Fruit fly (Drosophila melanogaster) whole organism, embryonic: ENCODE data around the gene eIF3d1.
A peak's percentile ranks its signal among the peaks of the same experiment; 100 is the strongest.

Source experiments
- ATbp ChIP-seq: fragments of 200-800 bp; sonication (Bioruptor generic); optimal IDR thresholded peaks from 2 replicates; lab custom pipeline; 2017; ENCODE audit warnings: missing biosample characterization, mild to moderate bottlenecking, missing genetic modification characterization, missing genetic modification reagents
- Asciz ChIP-seq: fragments of 200-800 bp; sonication (Bioruptor generic); optimal IDR thresholded peaks from 2 replicates; lab custom pipeline; 2017; ENCODE audit warnings: missing biosample characterization, mild to moderate bottlenecking, missing genetic modification characterization, missing genetic modification reagents
- Blimp-1 ChIP-seq: fragments of 200-800 bp; sonication (Bioruptor generic); optimal IDR thresholded peaks from 3 replicates; lab custom pipeline; 2018; ENCODE audit warnings: missing biosample characterization, missing genetic modification characterization, mild to moderate bottlenecking, moderate library complexity, missing genetic modification reagents
- BtbVII ChIP-seq: fragments of 200-800 bp; sonication (Bioruptor generic); optimal IDR thresholded peaks from 3 replicates; lab custom pipeline; 2017; ENCODE audit warnings: missing biosample characterization, mild to moderate bottlenecking, missing genetic modification characterization
- CG10209 ChIP-seq: fragments of 200-800 bp; sonication (Bioruptor generic); optimal IDR thresholded peaks from 3 replicates; lab custom pipeline; 2017; ENCODE audit warnings: missing biosample characterization, mild to moderate bottlenecking, missing genetic modification characterization, missing genetic modification reagents
- CG10654 ChIP-seq: fragments of 200-800 bp; sonication (Bioruptor generic); optimal IDR thresholded peaks from 2 replicates; lab custom pipeline; 2016; ENCODE audit warnings: missing biosample characterization, missing genetic modification characterization
- CG12744 ChIP-seq: fragments of 200-800 bp; sonication (Bioruptor generic); optimal IDR thresholded peaks from 2 replicates; lab custom pipeline; 2016; ENCODE audit warnings: missing biosample characterization, missing genetic modification characterization
- CG13894 ChIP-seq: fragments of 200-800 bp; sonication (Bioruptor generic); optimal IDR thresholded peaks from 3 replicates; lab custom pipeline; 2018; ENCODE audit warnings: missing biosample characterization, mild to moderate bottlenecking, missing genetic modification characterization, moderate library complexity
- CG15269 ChIP-seq: fragments of 200-800 bp; sonication (Bioruptor generic); optimal IDR thresholded peaks from 2 replicates; lab custom pipeline; 2018; ENCODE audit warnings: missing biosample characterization, mild to moderate bottlenecking, missing genetic modification characterization, moderate library complexity
- CG1603 ChIP-seq: fragments of 200-800 bp; sonication (Bioruptor generic); optimal IDR thresholded peaks from 2 replicates; lab custom pipeline; 2019; ENCODE audit warnings: missing biosample characterization, mild to moderate bottlenecking, missing genetic modification characterization, moderate library complexity
- CG17361 ChIP-seq: fragments of 200-800 bp; sonication (Bioruptor generic); IDR thresholded peaks from 3 replicates; pipeline ENCODE4 v1.3.6; 2022; ENCODE audit warnings: missing biosample characterization, missing genetic modification characterization
- CG18011 ChIP-seq: fragments of 200-800 bp; sonication (Bioruptor generic); optimal IDR thresholded peaks from 2 replicates; lab custom pipeline; 2017; ENCODE audit warnings: missing biosample characterization, missing genetic modification characterization, mild to moderate bottlenecking, moderate library complexity, missing genotype
- CG2678 ChIP-seq: fragments of 200-800 bp; sonication (Bioruptor generic); optimal IDR thresholded peaks from 3 replicates; lab custom pipeline; 2019; ENCODE audit warnings: missing biosample characterization, mild to moderate bottlenecking, missing genetic modification characterization, moderate library complexity
- CG3065 ChIP-seq: fragments of 200-800 bp; sonication (Bioruptor generic); optimal IDR thresholded peaks from 2 replicates; lab custom pipeline; 2016; ENCODE audit warnings: missing biosample characterization, missing genetic modification characterization
- CG32772 ChIP-seq: fragments of 200-800 bp; sonication (Bioruptor generic); IDR thresholded peaks from 2 replicates; pipeline ENCODE4 v1.3.6; 2022; ENCODE audit warnings: missing biosample characterization, missing genetic modification characterization
- CG34376 ChIP-seq: fragments of 200-800 bp; sonication (Bioruptor generic); optimal IDR thresholded peaks from 2 replicates; lab custom pipeline; 2018; ENCODE audit warnings: missing biosample characterization, mild to moderate bottlenecking, missing genetic modification characterization
- CG4854 ChIP-seq: fragments of 200-800 bp; sonication (Bioruptor generic); optimal IDR thresholded peaks from 2 replicates; lab custom pipeline; 2016; ENCODE audit warnings: missing biosample characterization, missing genetic modification characterization, inconsistent platforms
- CG5180 ChIP-seq: fragments of 200-800 bp; sonication (Bioruptor generic); optimal IDR thresholded peaks from 3 replicates; lab custom pipeline; 2017; ENCODE audit warnings: missing biosample characterization, missing genetic modification characterization, mild to moderate bottlenecking, moderate library complexity, missing genetic modification reagents
- CG8281 ChIP-seq: fragments of 200-800 bp; sonication (Bioruptor generic); optimal IDR thresholded peaks from 2 replicates; lab custom pipeline; 2018; ENCODE audit warnings: missing biosample characterization, mild to moderate bottlenecking, missing genetic modification characterization, moderate library complexity
- CG8924 ChIP-seq: fragments of 200-800 bp; optimal IDR thresholded peaks from 3 replicates; lab custom pipeline; 2019; ENCODE audit warnings: missing biosample characterization, mild to moderate bottlenecking, missing genetic modification characterization, moderate library complexity
- CG9609 ChIP-seq: fragments of 200-800 bp; sonication (Bioruptor generic); optimal IDR thresholded peaks from 3 replicates; lab custom pipeline; 2016; ENCODE audit warnings: missing biosample characterization, missing genetic modification characterization
- CG9727 ChIP-seq: fragments of 200-800 bp; sonication (Bioruptor generic); optimal IDR thresholded peaks from 3 replicates; lab custom pipeline; 2017; ENCODE audit warnings: missing biosample characterization, mild to moderate bottlenecking, missing genetic modification characterization
- CHES-1-like ChIP-seq: fragments of 200-800 bp; sonication (Bioruptor generic); optimal IDR thresholded peaks from 2 replicates; lab custom pipeline; 2016; ENCODE audit warnings: missing biosample characterization, missing genetic modification characterization
- CoRest ChIP-seq: fragments of 200-800 bp; sonication (Bioruptor generic); optimal IDR thresholded peaks from 3 replicates; lab custom pipeline; 2018; ENCODE audit warnings: missing biosample characterization, mild to moderate bottlenecking, missing genetic modification characterization, moderate library complexity
- CrebB ChIP-seq: fragments of 200-800 bp; sonication (Bioruptor generic); optimal IDR thresholded peaks from 3 replicates; lab custom pipeline; 2018; ENCODE audit warnings: missing biosample characterization, mild to moderate bottlenecking, missing genetic modification characterization
- D19A ChIP-seq: fragments of 200-800 bp; optimal IDR thresholded peaks from 3 replicates; lab custom pipeline; 2019; ENCODE audit warnings: missing biosample characterization, mild to moderate bottlenecking, missing genetic modification characterization, moderate library complexity
- Fer3 ChIP-seq: fragments of 200-800 bp; sonication (Bioruptor generic); optimal IDR thresholded peaks from 2 replicates; lab custom pipeline; 2018; ENCODE audit warnings: missing biosample characterization, mild to moderate bottlenecking, missing genetic modification characterization, moderate library complexity
- GATAe ChIP-seq: fragments of 200-800 bp; sonication (Bioruptor generic); conservative IDR thresholded peaks from 2 replicates; pipeline ENCODE4 v1.3.6; 2022; ENCODE audit warnings: missing biosample characterization, missing genetic modification characterization
- HmgZ ChIP-seq: fragments of 200-800 bp; sonication (Bioruptor generic); optimal IDR thresholded peaks from 2 replicates; lab custom pipeline; 2018; ENCODE audit warnings: missing biosample characterization, mild to moderate bottlenecking, missing genetic modification characterization
- Hr3 ChIP-seq: fragments of 200-800 bp; sonication (Bioruptor generic); optimal IDR thresholded peaks from 3 replicates; lab custom pipeline; 2016; ENCODE audit warnings: missing biosample characterization, missing genetic modification characterization
- Hsf ChIP-seq: fragments of 200-800 bp; sonication (Bioruptor generic); optimal IDR thresholded peaks from 3 replicates; lab custom pipeline; 2016; ENCODE audit warnings: missing biosample characterization, missing genetic modification characterization
- Mrtf ChIP-seq: fragments of 200-800 bp; sonication (Bioruptor generic); IDR thresholded peaks from 3 replicates; pipeline ENCODE4 v1.3.6; 2022; ENCODE audit warnings: missing biosample characterization, missing genetic modification characterization
- Nf-YA ChIP-seq: fragments of 200-800 bp; sonication (Bioruptor generic); IDR thresholded peaks from 2 replicates; pipeline ENCODE4 v1.3.6; 2022; ENCODE audit warnings: missing biosample characterization, missing genetic modification characterization
- Poxn ChIP-seq: fragments of 200-800 bp; sonication (Bioruptor generic); IDR thresholded peaks from 2 replicates; pipeline ENCODE4 v1.3.6; 2022; ENCODE audit warnings: missing biosample characterization, missing genetic modification characterization
- Rfx ChIP-seq: fragments of 200-800 bp; sonication (Bioruptor generic); IDR thresholded peaks from 2 replicates; pipeline ENCODE4 v1.3.6; 2022; ENCODE audit warnings: missing biosample characterization, missing genetic modification characterization
- Rx ChIP-seq: fragments of 200-800 bp; sonication (Bioruptor generic); IDR thresholded peaks from 2 replicates; pipeline ENCODE4 v1.3.6; 2022; ENCODE audit warnings: missing biosample characterization, missing genetic modification characterization
- Side ChIP-seq: fragments of 200-800 bp; sonication (Bioruptor generic); optimal IDR thresholded peaks from 2 replicates; lab custom pipeline; 2016; ENCODE audit warnings: missing biosample characterization, missing genetic modification characterization
- Sry-β ChIP-seq: fragments of 200-800 bp; sonication (Bioruptor generic); optimal IDR thresholded peaks from 2 replicates; lab custom pipeline; 2018; ENCODE audit warnings: missing biosample characterization, mild to moderate bottlenecking, missing genetic modification characterization, moderate library complexity
- Trl ChIP-seq, 3 experiments: fragments of >200 bp in 2 of 3; fragments of 200-800 bp in 1 of 3; sonication (Bioruptor generic) in 1 of 3; optimal IDR thresholded peaks; 2 replicates in 1 of 3; 3 replicates in 2 of 3; lab custom pipeline; 2016 to 2017; ENCODE audit warnings: missing biosample characterization in 1 of 3, missing genetic modification characterization in 1 of 3
- ara ChIP-seq: fragments of 200-800 bp; sonication (Bioruptor generic); IDR thresholded peaks from 2 replicates; pipeline ENCODE4 v1.3.6; 2022; ENCODE audit warnings: missing biosample characterization, missing genetic modification characterization
- bsh ChIP-seq, 2 experiments: fragments of 200-800 bp; sonication (Bioruptor generic); optimal IDR thresholded peaks; 2 replicates each; lab custom pipeline; 2017 to 2018; ENCODE audit warnings: mild to moderate bottlenecking in 2 of 2, missing biosample characterization in 2 of 2, missing genetic modification characterization in 2 of 2, moderate library complexity in 1 of 2
- cas ChIP-seq: fragments of 200-800 bp; sonication (Bioruptor generic); IDR thresholded peaks from 2 replicates; pipeline ENCODE4 v1.3.6; 2022; ENCODE audit warnings: missing biosample characterization, missing genetic modification characterization
- da ChIP-seq: fragments of 200-800 bp; sonication (Bioruptor generic); optimal IDR thresholded peaks from 2 replicates; lab custom pipeline; 2016; ENCODE audit warnings: missing biosample characterization, missing genetic modification characterization
- her ChIP-seq: fragments of 200-800 bp; sonication (Bioruptor generic); optimal IDR thresholded peaks from 2 replicates; lab custom pipeline; 2016; ENCODE audit warnings: missing biosample characterization, missing genetic modification characterization
- row ChIP-seq: fragments of 200-800 bp; sonication (Bioruptor generic); IDR thresholded peaks from 3 replicates; pipeline ENCODE4 v1.3.6; 2022; ENCODE audit warnings: missing biosample characterization, missing genetic modification characterization
- sens ChIP-seq: fragments of 200-800 bp; sonication (Bioruptor generic); peaks from one replicate; lab custom pipeline; 2016; ENCODE audit warnings: missing biosample characterization, missing genetic modification characterization
- shn ChIP-seq: fragments of 200-800 bp; sonication (Bioruptor generic); optimal IDR thresholded peaks from 3 replicates; lab custom pipeline; 2016; ENCODE audit warnings: missing biosample characterization, missing genetic modification characterization
- ssp ChIP-seq: fragments of 200-800 bp; sonication (Bioruptor generic); IDR thresholded peaks from 2 replicates; pipeline ENCODE4 v1.3.6; 2022; ENCODE audit warnings: missing biosample characterization, missing genetic modification characterization
- tll ChIP-seq, 2 experiments: fragments of 200-800 bp in 1 of 2; fragments of >200 bp in 1 of 2; sonication (Bioruptor generic) in 1 of 2; optimal IDR thresholded peaks; 2 replicates each; lab custom pipeline; 2017 to 2019; ENCODE audit warnings: missing biosample characterization in 2 of 2, missing genetic modification characterization in 2 of 2, mild to moderate bottlenecking in 1 of 2, moderate library complexity in 1 of 2
- tna ChIP-seq: fragments of 200-800 bp; sonication (Bioruptor generic); IDR thresholded peaks from 2 replicates; pipeline ENCODE4 v1.3.6; 2022; ENCODE audit warnings: missing biosample characterization, missing genetic modification characterization; ENCODE audit not compliant: partially characterized antibody
- trh ChIP-seq: fragments of 200-800 bp; sonication (Bioruptor generic); optimal IDR thresholded peaks from 2 replicates; lab custom pipeline; 2016; ENCODE audit warnings: missing biosample characterization, missing genetic modification characterization

Gene eIF3d1

dm6 chr3R:23679911-23680336 is at the start of gene eIF3d1 (continued):
- TF ChIP-seq tna (GFP tag; lab: Robert Waterston, UW) (no peak), ara (GFP tag; lab: Robert Waterston, UW) (no peak), trh (GFP tag; lab: Kevin White, UChicago) (no peak), CG8924 (tag; lab: Kevin White, UChicago) (no peak), CG34376 (GFP tag; lab: Kevin White, UChicago) (no peak), bsh (GFP tag; optimal IDR thresholded peaks at IDR 0.05; lab: Kevin White, UChicago) (no peak), Poxn (GFP tag; lab: Robert Waterston, UW) (no peak), CG1603 (no peak), Blimp-1 (GFP tag; lab: Kevin White, UChicago) (no peak), BtbVII (GFP tag; lab: Kevin White, UChicago) (no peak), CG9609 (GFP tag; lab: Kevin White, UChicago) (peak; percentile 17), cas (GFP tag; lab: Robert Waterston, UW) (no peak), CG13894 (no peak), CG8281 (tag; lab: Kevin White, UChicago) (no peak), CG9727 (GFP tag; lab: Kevin White, UChicago) (no peak), CG2678 (tag; lab: Kevin White, UChicago) (no peak), Nf-YA (GFP tag; lab: Robert Waterston, UW) (no peak), CG10654 (GFP tag; lab: Kevin White, UChicago) (peak; percentile 3), Rfx (GFP tag; lab: Robert Waterston, UW) (peak; percentile 50; the same call in 1 of the 2 replicates), Mrtf (GFP tag; lab: Robert Waterston, UW) (no peak), CG5180 (no peak), Asciz (GFP tag; lab: Kevin White, UChicago) (no peak), Fer3 (no peak), CoRest (tag; lab: Kevin White, UChicago) (peak; percentile 53), CG4854 (GFP tag; lab: Kevin White, UChicago) (no peak), CrebB (tag; lab: Kevin White, UChicago) (no peak), ssp (GFP tag; lab: Robert Waterston, UW) (no peak), CG10209 (GFP tag; lab: Kevin White, UChicago) (no peak), row (GFP tag; lab: Robert Waterston, UW) (no peak), shn (GFP tag; lab: Kevin White, UChicago) (no peak), HmgZ (peak; percentile 44), Side (GFP tag; lab: Kevin White, UChicago) (no peak), Trl (optimal IDR thresholded peaks at IDR 0.05; lab: Kevin White, UChicago) (no peak), Trl (GFP tag; optimal IDR thresholded peaks at IDR 0.05; lab: Kevin White, UChicago) (peak; percentile 11), Hr3 (no peak), D19A (no peak), CG17361 (GFP tag; lab: Robert Waterston, UW) (no peak), CG32772 (GFP tag; lab: Robert Waterston, UW) (no peak), CG15269 (tag; lab: Kevin White, UChicago) (no peak), CG3065 (GFP tag; lab: Kevin White, UChicago) (no peak), CG18011 (GFP tag; lab: Kevin White, UChicago) (no peak), her (GFP tag; lab: Kevin White, UChicago) (no peak), da (GFP tag; lab: Kevin White, UChicago) (no peak), CG12744 (GFP tag; lab: Kevin White, UChicago) (peak; percentile 42), GATAe (no peak), Hsf (peak; percentile 49), Sry-β (no peak), sens (peak; percentile 77), tll (GFP tag; optimal IDR thresholded peaks at IDR 0.05; lab: Kevin White, UChicago) (no peak), CHES-1-like (GFP tag; lab: Kevin White, UChicago) (peak; percentile 64), Rx (GFP tag; lab: Robert Waterston, UW) (no peak), ATbp (GFP tag; lab: Kevin White, UChicago) (no peak)
